Worm (Caenorhabditis elegans) whole organism, L4 larva: Measurements from ENCODE around the gene T23G5.3.
A peak's percentile ranks its signal among the peaks of the same experiment; 100 is the strongest.

Experiments
- D1046.2 ChIP-seq: fragments of 200-800 bp; sonication (Bioruptor generic); IDR thresholded peaks from 2 replicates; pipeline ENCODE4 v1.3.6; 2022; ENCODE audit warnings: missing genetic modification characterization, missing compliant biosample characterization
- F10B5.3 ChIP-seq: sonication (generic microtip); optimal IDR thresholded peaks from 2 replicates; lab custom pipeline; 2016; ENCODE audit warnings: mild to moderate bottlenecking, missing genetic modification characterization, missing compliant biosample characterization
- F49E8.2 ChIP-seq: sonication (generic microtip); optimal IDR thresholded peaks from 2 replicates; lab custom pipeline; 2016; ENCODE audit warnings: missing compliant biosample characterization, mild to moderate bottlenecking, missing genetic modification characterization, borderline replicate concordance
- R02D3.7 ChIP-seq: fragments of 150-350 bp; sonication (generic microtip); optimal IDR thresholded peaks from 3 replicates; lab custom pipeline; 2014; ENCODE audit warnings: missing biosample characterization, missing genetic modification characterization
- T20F7.1 ChIP-seq: fragments of 200-800 bp; sonication (Bioruptor generic); optimal IDR thresholded peaks from 2 replicates; lab custom pipeline; 2018; ENCODE audit warnings: mild to moderate bottlenecking, missing genetic modification characterization, missing compliant biosample characterization
- Y105C5A.15 ChIP-seq: fragments of 200-800 bp; sonication (Bioruptor generic); IDR thresholded peaks from 2 replicates; pipeline ENCODE4 v1.3.6; 2022; ENCODE audit warnings: missing genetic modification characterization, missing compliant biosample characterization
- Y48G9A.11 ChIP-seq: fragments of 200-800 bp; sonication (Bioruptor generic); IDR thresholded peaks from 2 replicates; pipeline ENCODE4 v1.3.6; 2022; ENCODE audit warnings: missing genetic modification reagents, missing genetic modification characterization, missing compliant biosample characterization
- ZK337.2 ChIP-seq: fragments of 200-800 bp; sonication (Bioruptor generic); IDR thresholded peaks from 2 replicates; pipeline ENCODE4 v1.3.6; 2022; ENCODE audit warnings: missing genetic modification reagents, missing genetic modification characterization, missing compliant biosample characterization
- ama-1 ChIP-seq: fragments of 150-350 bp; optimal IDR thresholded peaks from 2 replicates; lab custom pipeline; 2014; ENCODE audit warnings: inconsistent platforms, mixed read lengths
- arid-1 ChIP-seq: fragments of 200-800 bp; sonication (Bioruptor generic); conservative IDR thresholded peaks from 2 replicates; pipeline ENCODE4 v1.3.6; 2022; ENCODE audit warnings: missing genetic modification reagents, missing genetic modification characterization, missing compliant biosample characterization
- attf-4 ChIP-seq: sonication (generic microtip); optimal IDR thresholded peaks from 3 replicates; lab custom pipeline; 2017; ENCODE audit warnings: missing biosample characterization, missing genetic modification characterization
- ceh-20 ChIP-seq: fragments of 200-800 bp; sonication (Bioruptor generic); IDR thresholded peaks from 2 replicates; pipeline ENCODE4 v1.3.6; 2022; ENCODE audit warnings: missing genetic modification reagents, missing genetic modification characterization, missing compliant biosample characterization
- ceh-28 ChIP-seq: fragments of 150-350 bp; optimal IDR thresholded peaks from 2 replicates; lab custom pipeline; 2014; ENCODE audit warnings: missing biosample characterization, missing genetic modification reagents, missing genetic modification characterization
- ceh-44 ChIP-seq: fragments of 200-800 bp; sonication (Bioruptor generic); IDR thresholded peaks from 2 replicates; pipeline ENCODE4 v1.3.6; 2022; ENCODE audit warnings: missing genetic modification reagents, missing genetic modification characterization, missing compliant biosample characterization
- ceh-82 ChIP-seq: sonication (generic microtip); optimal IDR thresholded peaks from 2 replicates; lab custom pipeline; 2017; ENCODE audit warnings: missing biosample characterization, missing genetic modification characterization
- ctbp-1 ChIP-seq: fragments of 200-800 bp; sonication (Bioruptor generic); IDR thresholded peaks from 2 replicates; pipeline ENCODE4 v1.3.6; 2022; ENCODE audit warnings: missing genetic modification reagents, missing genetic modification characterization, missing compliant biosample characterization
- daf-19 ChIP-seq: fragments of 200-800 bp; sonication (Bioruptor generic); conservative IDR thresholded peaks from 2 replicates; pipeline ENCODE4 v1.3.6; 2022; ENCODE audit warnings: missing genetic modification characterization, missing compliant biosample characterization
- dmd-6 ChIP-seq: fragments of 200-800 bp; sonication (Bioruptor generic); IDR thresholded peaks from 2 replicates; pipeline ENCODE4 v1.3.6; 2022; ENCODE audit warnings: missing genetic modification reagents, missing genetic modification characterization, missing compliant biosample characterization
- dmd-9 ChIP-seq: fragments of 200-800 bp; sonication (Bioruptor generic); IDR thresholded peaks from 2 replicates; pipeline ENCODE4 v1.3.6; 2022; ENCODE audit warnings: missing genetic modification reagents, missing genetic modification characterization, missing compliant biosample characterization
- dpl-1 ChIP-seq: fragments of 150-350 bp; optimal IDR thresholded peaks from 2 replicates; lab custom pipeline; 2014; ENCODE audit warnings: missing biosample characterization, missing genetic modification reagents, missing genetic modification characterization
- egl-43 ChIP-seq: fragments of 200-800 bp; sonication (Bioruptor generic); IDR thresholded peaks from 2 replicates; pipeline ENCODE4 v1.3.6; 2022; ENCODE audit warnings: missing genetic modification reagents, missing genetic modification characterization, missing compliant biosample characterization
- fkh-10 ChIP-seq: fragments of 150-350 bp; optimal IDR thresholded peaks from 2 replicates; lab custom pipeline; 2014; ENCODE audit warnings: missing biosample characterization, missing genetic modification reagents, missing genetic modification characterization
- hlh-11 ChIP-seq: fragments of 200-800 bp; sonication (Bioruptor generic); optimal IDR thresholded peaks from 2 replicates; lab custom pipeline; 2018; ENCODE audit warnings: mild to moderate bottlenecking, missing genetic modification characterization, missing compliant biosample characterization
- hlh-30 ChIP-seq: sonication (generic microtip); optimal IDR thresholded peaks from 2 replicates; lab custom pipeline; 2017; ENCODE audit warnings: antibody characterized with exemption, mild to moderate bottlenecking, missing genetic modification characterization, missing compliant biosample characterization; ENCODE audit not compliant: insufficient read depth
- jun-1 ChIP-seq: fragments of 150-350 bp; optimal IDR thresholded peaks from 2 replicates; lab custom pipeline; 2014; ENCODE audit warnings: missing biosample characterization, missing genetic modification reagents, missing genetic modification characterization
- lin-1 ChIP-seq: fragments of 200-800 bp; sonication (Bioruptor generic); IDR thresholded peaks from 2 replicates; pipeline ENCODE4 v1.3.6; 2022; ENCODE audit warnings: missing genetic modification reagents, missing genetic modification characterization, missing compliant biosample characterization
- lin-15B ChIP-seq: fragments of 150-350 bp; sonication (generic microtip); optimal IDR thresholded peaks from 3 replicates; lab custom pipeline; 2014; ENCODE audit warnings: missing biosample characterization, missing genetic modification characterization
- lin-29 ChIP-seq: fragments of 200-800 bp; sonication (Bioruptor generic); IDR thresholded peaks from 2 replicates; pipeline ENCODE4 v1.3.6; 2022; ENCODE audit warnings: missing genetic modification reagents, missing genetic modification characterization, missing compliant biosample characterization
- lir-3 ChIP-seq: sonication (generic microtip); optimal IDR thresholded peaks from 2 replicates; lab custom pipeline; 2016; ENCODE audit warnings: mild to moderate bottlenecking, missing genetic modification characterization, missing compliant biosample characterization
- lsy-2 ChIP-seq, 2 experiments: fragments of 150-350 bp in 1 of 2; sonication (generic microtip) in 1 of 2; optimal IDR thresholded peaks; 2 replicates each; lab custom pipeline; 2014 to 2017; ENCODE audit warnings: missing biosample characterization in 2 of 2, missing genetic modification characterization in 2 of 2
- madf-5 ChIP-seq, 2 experiments: fragments of 200-800 bp; sonication (Bioruptor generic); IDR thresholded peaks; 2 replicates each; pipeline ENCODE4 v1.3.6; 2022; ENCODE audit warnings: missing compliant biosample characterization in 2 of 2, missing genetic modification characterization in 2 of 2
- mes-2 ChIP-seq: sonication (generic microtip); optimal IDR thresholded peaks from 2 replicates; lab custom pipeline; 2016; ENCODE audit warnings: missing genotype, mild to moderate bottlenecking, missing genetic modification characterization, missing compliant biosample characterization; ENCODE audit not compliant: poor library complexity, severe bottlenecking
- mxl-2 ChIP-seq: fragments of 200-800 bp; sonication (Bioruptor generic); conservative IDR thresholded peaks from 2 replicates; pipeline ENCODE4 v1.3.6; 2022; ENCODE audit warnings: missing genetic modification reagents, missing genetic modification characterization, missing compliant biosample characterization
- mxl-3 ChIP-seq: fragments of 200-800 bp; sonication (Bioruptor generic); optimal IDR thresholded peaks from 2 replicates; lab custom pipeline; 2018; ENCODE audit warnings: mild to moderate bottlenecking, missing genetic modification characterization, missing compliant biosample characterization
- nhr-10 ChIP-seq: fragments of 150-350 bp; optimal IDR thresholded peaks from 2 replicates; lab custom pipeline; 2014; ENCODE audit warnings: missing biosample characterization, missing genetic modification characterization
- nhr-11 ChIP-seq: fragments of 150-350 bp; optimal IDR thresholded peaks from 2 replicates; lab custom pipeline; 2014; ENCODE audit warnings: missing biosample characterization, missing genetic modification characterization
- nhr-28 ChIP-seq: fragments of 150-350 bp; optimal IDR thresholded peaks from 2 replicates; lab custom pipeline; 2014; ENCODE audit warnings: missing biosample characterization, missing genetic modification characterization
- nhr-41 ChIP-seq: fragments of 200-800 bp; sonication (Bioruptor generic); IDR thresholded peaks from 2 replicates; pipeline ENCODE4 v1.3.6; 2022; ENCODE audit warnings: missing genetic modification reagents, missing genetic modification characterization, missing compliant biosample characterization
- nhr-42 ChIP-seq: fragments of 200-800 bp; sonication (Bioruptor generic); IDR thresholded peaks from 2 replicates; pipeline ENCODE4 v1.3.6; 2022; ENCODE audit warnings: missing genetic modification characterization, missing compliant biosample characterization
- nhr-48 ChIP-seq: sonication (generic microtip); optimal IDR thresholded peaks from 2 replicates; lab custom pipeline; 2016; ENCODE audit warnings: mild to moderate bottlenecking, missing genetic modification characterization, missing compliant biosample characterization
- nhr-6 ChIP-seq: fragments of 150-350 bp; optimal IDR thresholded peaks from 2 replicates; lab custom pipeline; 2014; ENCODE audit warnings: missing biosample characterization, missing genetic modification characterization
- nhr-76 ChIP-seq: fragments of 150-350 bp; optimal IDR thresholded peaks from 2 replicates; lab custom pipeline; 2014; ENCODE audit warnings: missing biosample characterization, missing genetic modification characterization
- nhr-77 ChIP-seq: fragments of 150-350 bp; optimal IDR thresholded peaks from 2 replicates; lab custom pipeline; 2014; ENCODE audit warnings: missing biosample characterization, missing genetic modification characterization
- pha-4 ChIP-seq, 2 experiments: fragments of 150-350 bp in 1 of 2; fragments of 200-800 bp in 1 of 2; sonication (Bioruptor generic) in 1 of 2; IDR thresholded peaks in 1 of 2; optimal IDR thresholded peaks in 1 of 2; 2 replicates each; pipeline versions ENCODE4 v1.3.6 to Lab custom; 2014 to 2022; ENCODE audit warnings: missing genetic modification characterization in 2 of 2, missing genetic modification reagents in 2 of 2, missing biosample characterization in 1 of 2, missing compliant biosample characterization in 1 of 2
- saeg-2 ChIP-seq: fragments of 200-800 bp; sonication (Bioruptor generic); IDR thresholded peaks from 2 replicates; pipeline ENCODE4 v1.3.6; 2022; ENCODE audit warnings: missing genetic modification reagents, missing genetic modification characterization, missing compliant biosample characterization
- sdz-12 ChIP-seq: fragments of 200-800 bp; sonication (Bioruptor generic); optimal IDR thresholded peaks from 2 replicates; lab custom pipeline; 2018; ENCODE audit warnings: mild to moderate bottlenecking, missing genetic modification characterization, missing compliant biosample characterization
- snpc-4 ChIP-seq: fragments of 150-350 bp; optimal IDR thresholded peaks from 2 replicates; lab custom pipeline; 2014; ENCODE audit warnings: missing biosample characterization, missing genetic modification characterization
- unc-62 ChIP-seq, 3 experiments: fragments of 150-350 bp in 1 of 3; sonication (generic microtip); optimal IDR thresholded peaks in 2 of 3; peaks in 1 of 3; 1 replicate in 1 of 3; 2 replicates in 2 of 3; lab custom pipeline; 2014 to 2017; ENCODE audit warnings: missing biosample characterization in 3 of 3, missing genetic modification characterization in 3 of 3, missing genetic modification reagents in 3 of 3, missing genotype in 1 of 3
- zag-1 ChIP-seq: fragments of 150-350 bp; optimal IDR thresholded peaks from 2 replicates; lab custom pipeline; 2014; ENCODE audit warnings: missing biosample characterization, missing genetic modification characterization
- zfp-2 ChIP-seq: sonication (generic microtip); optimal IDR thresholded peaks from 2 replicates; lab custom pipeline; 2016; ENCODE audit warnings: mild to moderate bottlenecking, missing genetic modification characterization, missing compliant biosample characterization
- zip-11 ChIP-seq: fragments of 200-800 bp; sonication (Bioruptor generic); IDR thresholded peaks from 2 replicates; pipeline ENCODE4 v1.3.6; 2022; ENCODE audit warnings: missing genetic modification characterization, missing compliant biosample characterization
- ztf-7 ChIP-seq: fragments of 150-350 bp; optimal IDR thresholded peaks from 2 replicates; lab custom pipeline; 2014; ENCODE audit warnings: missing biosample characterization, missing genetic modification characterization

Gene T23G5.3

ce11 chrIII:9228190-9228589, 2.9 kb downstream of the T23G5.3 start:
- TF ChIP-seq ceh-28: no peak
- no peak for TF ChIP-seq nhr-42 (GFP tag; lab: Robert Waterston, UW)
- no peak for TF ChIP-seq pha-4 (GFP tag; IDR thresholded peaks at IDR 0.05; lab: Robert Waterston, UW)
- TF ChIP-seq pha-4 (tag; optimal IDR thresholded peaks at IDR 0.05; lab: Kevin White, UChicago): no peak
- no peak for TF ChIP-seq ZK337.2
- TF ChIP-seq lir-3 (tag; lab: Kevin White, UChicago): no peak
- no peak for TF ChIP-seq nhr-76 (tag; lab: Kevin White, UChicago)
- TF ChIP-seq nhr-6: no peak
- no peak for TF ChIP-seq arid-1
- no peak for TF ChIP-seq zfp-2 (tag; lab: Kevin White, UChicago)
- TF ChIP-seq lin-15B (tag; lab: Kevin White, UChicago): no peak
- TF ChIP-seq nhr-10: no peak
- no peak for TF ChIP-seq F10B5.3
- peak; percentile 87 for TF ChIP-seq dpl-1
- no peak for TF ChIP-seq ceh-20 (GFP tag; lab: Robert Waterston, UW)
- TF ChIP-seq zag-1: no peak
- TF ChIP-seq nhr-41 (GFP tag; lab: Robert Waterston, UW): no peak
- TF ChIP-seq hlh-11: peak; percentile 30
- no peak for TF ChIP-seq attf-4 (tag; lab: Kevin White, UChicago)
- TF ChIP-seq R02D3.7 (tag; lab: Kevin White, UChicago): no peak
- TF ChIP-seq F49E8.2: no peak
- no peak for TF ChIP-seq egl-43 (GFP tag; lab: Robert Waterston, UW)
- TF ChIP-seq snpc-4 (tag; lab: Kevin White, UChicago): no peak
- no peak for TF ChIP-seq mxl-2 (GFP tag; lab: Robert Waterston, UW)
- TF ChIP-seq saeg-2 (GFP tag; lab: Robert Waterston, UW): no peak
- TF ChIP-seq ceh-44 (GFP tag; lab: Robert Waterston, UW): no peak
- no peak for TF ChIP-seq Y105C5A.15
- TF ChIP-seq nhr-77 (tag; lab: Kevin White, UChicago): no peak
- TF ChIP-seq nhr-28: no peak
- peak in 1 of 2 experiments; percentile 66 for TF ChIP-seq lsy-2 (tag; optimal IDR thresholded peaks at IDR 0.05; lab: Kevin White, UChicago)
- no peak for TF ChIP-seq lin-1 (GFP tag; lab: Robert Waterston, UW)
- no peak for TF ChIP-seq daf-19 (GFP tag; lab: Robert Waterston, UW)
- TF ChIP-seq madf-5 (GFP tag; IDR thresholded peaks at IDR 0.05; lab: Robert Waterston, UW): no peak
- no peak for TF ChIP-seq mxl-3 (GFP tag; lab: Kevin White, UChicago)
- TF ChIP-seq fkh-10 (GFP tag; lab: Kevin White, UChicago): no peak
- TF ChIP-seq ceh-82 (tag; lab: Kevin White, UChicago): no peak
- TF ChIP-seq ctbp-1 (GFP tag; lab: Robert Waterston, UW): no peak
- TF ChIP-seq zip-11 (GFP tag; lab: Robert Waterston, UW): no peak
- no peak for TF ChIP-seq dmd-6
- TF ChIP-seq ztf-7 (tag; lab: Kevin White, UChicago): no peak
- TF ChIP-seq unc-62 (GFP tag; optimal IDR thresholded peaks at IDR 0.05 in 1 of 2; lab: Kevin White, UChicago): peak in 1 of 2 experiments; percentile 41
- TF ChIP-seq unc-62 (tag; optimal IDR thresholded peaks at IDR 0.05; lab: Kevin White, UChicago): no peak
- no peak for TF ChIP-seq dmd-9 (GFP tag; lab: Robert Waterston, UW)
- TF ChIP-seq jun-1 (tag; lab: Kevin White, UChicago): no peak
- no peak for TF ChIP-seq nhr-48 (tag; lab: Kevin White, UChicago)
- TF ChIP-seq T20F7.1 (GFP tag; lab: Kevin White, UChicago): no peak
- no peak for TF ChIP-seq D1046.2 (GFP tag; lab: Robert Waterston, UW)
- TF ChIP-seq nhr-11 (tag; lab: Kevin White, UChicago): no peak
- TF ChIP-seq Y48G9A.11: no peak
- TF ChIP-seq sdz-12 (GFP tag; lab: Kevin White, UChicago): no peak
- TF ChIP-seq mes-2 (tag; lab: Kevin White, UChicago): peak; percentile 39
- TF ChIP-seq ama-1: no peak
- no peak for TF ChIP-seq lin-29 (GFP tag; lab: Robert Waterston, UW)
- TF ChIP-seq hlh-30 (tag; lab: Kevin White, UChicago): peak; percentile 35
